Worm (Caenorhabditis elegans) whole organism, early embryonic: Measurements from ENCODE around the gene mom-2.

Experiments
- ama-1 ChIP-seq: fragments of 150-350 bp; optimal IDR thresholded peaks from 2 replicates; lab custom pipeline; 2014
- hmg-4 ChIP-seq: fragments of 200-800 bp; sonication (Bioruptor generic); optimal IDR thresholded peaks from 2 replicates; lab custom pipeline; 2018; ENCODE audit warnings: mild to moderate bottlenecking, missing genetic modification characterization, missing compliant biosample characterization
- pes-1 ChIP-seq: fragments of 200-800 bp; sonication (Bioruptor generic); IDR thresholded peaks from 2 replicates; pipeline ENCODE4 v1.3.6; 2022; ENCODE audit warnings: missing genetic modification reagents, missing genetic modification characterization, missing compliant biosample characterization
- tbx-11 ChIP-seq: fragments of 200-800 bp; sonication (Bioruptor generic); IDR thresholded peaks from 2 replicates; pipeline ENCODE4 v1.3.6; 2022; ENCODE audit warnings: missing genetic modification characterization, missing compliant biosample characterization

DNA sequence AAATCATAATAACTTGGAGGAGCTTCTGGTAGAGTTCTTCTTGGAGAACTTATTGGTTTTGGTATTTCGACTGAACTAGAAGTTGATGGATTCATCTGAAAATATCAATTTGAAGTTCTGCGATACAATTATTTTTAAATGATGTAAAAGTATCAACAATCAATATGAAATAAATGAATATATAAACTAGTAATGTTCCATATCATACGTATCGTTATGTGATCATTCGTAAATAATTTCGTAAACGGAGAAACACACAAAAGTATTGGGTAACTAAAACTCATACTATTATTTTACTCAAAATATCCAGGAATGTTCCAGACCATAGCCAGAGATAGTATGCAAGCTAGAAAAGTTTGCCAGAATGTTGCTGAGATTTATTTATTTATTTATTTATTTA lies 49.4 kb upstream of the mom-2 start, which contains the start of gene W02D7.8:
- TF ChIP-seq hmg-4 (no peak), tbx-11 (GFP tag; lab: Robert Waterston, UW) (no peak), ama-1 (lab: Kevin White, UChicago) (no peak), pes-1 (GFP tag; lab: Robert Waterston, UW) (no peak)
